Fruit fly (Drosophila melanogaster) whole organism, embryonic: ENCODE results near the gene Ufsp2.

Experiments used
- CG10267 ChIP-seq: fragments of 200-800 bp; sonication (Bioruptor generic); optimal IDR thresholded peaks from 2 replicates; lab custom pipeline; 2018; ENCODE audit warnings: missing biosample characterization, mild to moderate bottlenecking, missing genetic modification characterization, moderate library complexity
- CG10565 ChIP-seq: fragments of 200-800 bp; sonication (Bioruptor generic); optimal IDR thresholded peaks from 3 replicates; lab custom pipeline; 2016; ENCODE audit warnings: missing biosample characterization, mild to moderate bottlenecking, missing genetic modification characterization
- CG12942 ChIP-seq: fragments of 200-800 bp; sonication (Bioruptor generic); optimal IDR thresholded peaks from 3 replicates; lab custom pipeline; 2016; ENCODE audit warnings: missing biosample characterization, missing genetic modification characterization
- CG14441 ChIP-seq: fragments of 200-800 bp; sonication (Bioruptor generic); IDR thresholded peaks from 2 replicates; pipeline ENCODE4 v1.3.6; 2022; ENCODE audit warnings: missing biosample characterization, missing genetic modification characterization
- CG14860 ChIP-seq: fragments of 200-800 bp; sonication (Bioruptor generic); IDR thresholded peaks from 3 replicates; pipeline ENCODE4 v1.3.6; 2022; ENCODE audit warnings: missing biosample characterization, missing genetic modification characterization; ENCODE audit not compliant: partially characterized antibody
- CG1603 ChIP-seq: fragments of 200-800 bp; sonication (Bioruptor generic); optimal IDR thresholded peaks from 2 replicates; lab custom pipeline; 2019; ENCODE audit warnings: missing biosample characterization, mild to moderate bottlenecking, missing genetic modification characterization, moderate library complexity
- CG16779 ChIP-seq: fragments of 200-800 bp; sonication (Bioruptor generic); IDR thresholded peaks from 2 replicates; pipeline ENCODE4 v1.3.6; 2022; ENCODE audit warnings: missing biosample characterization, missing genetic modification characterization
- CG2712 ChIP-seq: fragments of 200-800 bp; optimal IDR thresholded peaks from 3 replicates; lab custom pipeline; 2019; ENCODE audit warnings: missing biosample characterization, mild to moderate bottlenecking, missing genetic modification characterization, moderate library complexity
- CG34224 ChIP-seq: fragments of 200-800 bp; sonication (Bioruptor generic); IDR thresholded peaks from 3 replicates; pipeline ENCODE4 v1.3.6; 2022; ENCODE audit warnings: missing biosample characterization, missing genetic modification characterization; ENCODE audit not compliant: partially characterized antibody
- CG42726 ChIP-seq: fragments of 200-800 bp; sonication (Bioruptor generic); IDR thresholded peaks from 2 replicates; pipeline ENCODE4 v1.3.6; 2022; ENCODE audit warnings: missing biosample characterization, missing genetic modification characterization; ENCODE audit not compliant: partially characterized antibody
- CG4707 ChIP-seq: fragments of 200-800 bp; sonication (Bioruptor generic); optimal IDR thresholded peaks from 2 replicates; lab custom pipeline; 2018; ENCODE audit warnings: missing biosample characterization, mild to moderate bottlenecking, missing genetic modification characterization, moderate library complexity
- CG6654 ChIP-seq: fragments of 200-800 bp; sonication (Bioruptor generic); optimal IDR thresholded peaks from 2 replicates; lab custom pipeline; 2017; ENCODE audit warnings: missing biosample characterization, mild to moderate bottlenecking, missing genetic modification characterization
- CG6765 ChIP-seq: fragments of 200-800 bp; sonication (Bioruptor generic); optimal IDR thresholded peaks from 3 replicates; lab custom pipeline; 2017; ENCODE audit warnings: missing biosample characterization, mild to moderate bottlenecking, missing genetic modification characterization
- CG7786 ChIP-seq: fragments of 200-800 bp; sonication (Bioruptor generic); optimal IDR thresholded peaks from 2 replicates; lab custom pipeline; 2016; ENCODE audit warnings: missing biosample characterization, missing genetic modification characterization
- CG7963 ChIP-seq: fragments of 200-800 bp; sonication (Bioruptor generic); IDR thresholded peaks from 3 replicates; pipeline ENCODE4 v1.3.6; 2022; ENCODE audit warnings: missing biosample characterization, missing genetic modification characterization; ENCODE audit not compliant: partially characterized antibody
- CG7987 ChIP-seq: fragments of 200-800 bp; sonication (Bioruptor generic); optimal IDR thresholded peaks from 2 replicates; lab custom pipeline; 2018; ENCODE audit warnings: missing biosample characterization, mild to moderate bottlenecking, missing genetic modification characterization, moderate library complexity
- CG9797 ChIP-seq: fragments of 200-800 bp; sonication (Bioruptor generic); optimal IDR thresholded peaks from 3 replicates; lab custom pipeline; 2018; ENCODE audit warnings: missing biosample characterization, mild to moderate bottlenecking, missing genetic modification characterization
- CrebB ChIP-seq: fragments of 200-800 bp; sonication (Bioruptor generic); optimal IDR thresholded peaks from 3 replicates; lab custom pipeline; 2018; ENCODE audit warnings: missing biosample characterization, mild to moderate bottlenecking, missing genetic modification characterization
- Dref ChIP-seq: fragments of 200-800 bp; sonication (Bioruptor generic); IDR thresholded peaks from 2 replicates; pipeline ENCODE4 v1.3.6; 2022; ENCODE audit warnings: missing biosample characterization, missing genetic modification characterization
- E2f2 ChIP-seq: fragments of 200-800 bp; sonication (Bioruptor generic); IDR thresholded peaks from 2 replicates; pipeline ENCODE4 v1.3.6; 2022; ENCODE audit warnings: missing biosample characterization, missing genetic modification characterization
- Ets65A ChIP-seq: fragments of 200-800 bp; sonication (Bioruptor generic); peaks from one replicate; lab custom pipeline; 2016; ENCODE audit warnings: missing biosample characterization, missing genetic modification characterization
- HLH4C ChIP-seq: fragments of 200-800 bp; sonication (Bioruptor generic); IDR thresholded peaks from 3 replicates; pipeline ENCODE4 v1.3.6; 2022; ENCODE audit warnings: missing biosample characterization, missing genetic modification characterization; ENCODE audit not compliant: partially characterized antibody
- Hand ChIP-seq: fragments of 200-800 bp; sonication (Bioruptor generic); optimal IDR thresholded peaks from 2 replicates; lab custom pipeline; 2017; ENCODE audit warnings: mild to moderate bottlenecking, missing biosample characterization, missing genetic modification reagents, missing genetic modification characterization
- MBD-R2 ChIP-seq: fragments of 200-800 bp; sonication (Bioruptor generic); IDR thresholded peaks from 2 replicates; pipeline ENCODE4 v1.3.6; 2022; ENCODE audit warnings: missing biosample characterization, missing genetic modification characterization
- MESR4 ChIP-seq: fragments of 200-800 bp; sonication (Bioruptor generic); optimal IDR thresholded peaks from 2 replicates; lab custom pipeline; 2018; ENCODE audit warnings: missing biosample characterization, mild to moderate bottlenecking, missing genetic modification characterization, moderate library complexity
- Rfx ChIP-seq: fragments of 200-800 bp; sonication (Bioruptor generic); IDR thresholded peaks from 2 replicates; pipeline ENCODE4 v1.3.6; 2022; ENCODE audit warnings: missing biosample characterization, missing genetic modification characterization
- Scr ChIP-seq: fragments of 200-800 bp; sonication (Bioruptor generic); IDR thresholded peaks from 2 replicates; pipeline ENCODE4 v1.3.6; 2022; ENCODE audit warnings: missing biosample characterization, missing genetic modification characterization; ENCODE audit not compliant: partially characterized antibody
- Side ChIP-seq: fragments of 200-800 bp; sonication (Bioruptor generic); optimal IDR thresholded peaks from 2 replicates; lab custom pipeline; 2016; ENCODE audit warnings: missing biosample characterization, missing genetic modification characterization
- Sry-δ ChIP-seq: fragments of 200-800 bp; sonication (Bioruptor generic); optimal IDR thresholded peaks from 2 replicates; lab custom pipeline; 2016; ENCODE audit warnings: missing biosample characterization, missing genetic modification characterization
- YL-1 ChIP-seq: fragments of 200-800 bp; sonication (Bioruptor generic); optimal IDR thresholded peaks from 3 replicates; lab custom pipeline; 2017; ENCODE audit warnings: missing biosample characterization, mild to moderate bottlenecking, missing genetic modification characterization
- ara ChIP-seq: fragments of 200-800 bp; sonication (Bioruptor generic); IDR thresholded peaks from 2 replicates; pipeline ENCODE4 v1.3.6; 2022; ENCODE audit warnings: missing biosample characterization, missing genetic modification characterization
- ase ChIP-seq: fragments of 200-800 bp; sonication (Bioruptor generic); IDR thresholded peaks from 3 replicates; pipeline ENCODE4 v1.3.6; 2022; ENCODE audit warnings: missing biosample characterization, missing genetic modification characterization
- chinmo ChIP-seq: fragments of 200-800 bp; sonication (Bioruptor generic); IDR thresholded peaks from 4 replicates; pipeline ENCODE4 v1.3.6; 2022; ENCODE audit warnings: missing biosample characterization, missing genetic modification characterization; ENCODE audit not compliant: partially characterized antibody
- dan ChIP-seq: fragments of 200-800 bp; sonication (Bioruptor generic); IDR thresholded peaks from 2 replicates; pipeline ENCODE4 v1.3.6; 2022; ENCODE audit warnings: missing biosample characterization, missing genetic modification characterization
- exex ChIP-seq: fragments of 200-800 bp; sonication (Bioruptor generic); optimal IDR thresholded peaks from 4 replicates; lab custom pipeline; 2018; ENCODE audit warnings: missing biosample characterization, mild to moderate bottlenecking, missing genetic modification characterization, moderate library complexity
- gfzf ChIP-seq: fragments of 200-800 bp; sonication (Bioruptor generic); optimal IDR thresholded peaks from 2 replicates; lab custom pipeline; 2016; ENCODE audit warnings: missing biosample characterization, mild to moderate bottlenecking, missing genetic modification characterization, moderate library complexity
- gro ChIP-seq: fragments of 200-800 bp; sonication (Bioruptor generic); optimal IDR thresholded peaks from 2 replicates; lab custom pipeline; 2016; ENCODE audit warnings: missing biosample characterization, missing genetic modification characterization
- lbe ChIP-seq: fragments of 200-800 bp; sonication (Bioruptor generic); optimal IDR thresholded peaks from 2 replicates; lab custom pipeline; 2016; ENCODE audit warnings: missing biosample characterization, mild to moderate bottlenecking, missing genetic modification characterization
- mld ChIP-seq: fragments of 200-800 bp; sonication (Bioruptor generic); IDR thresholded peaks from 3 replicates; pipeline ENCODE4 v1.3.6; 2022; ENCODE audit warnings: missing biosample characterization, missing genetic modification characterization; ENCODE audit not compliant: partially characterized antibody
- odd ChIP-seq: fragments of 200-800 bp; sonication (Bioruptor generic); optimal IDR thresholded peaks from 2 replicates; lab custom pipeline; 2017; ENCODE audit warnings: missing biosample characterization, mild to moderate bottlenecking, missing genetic modification characterization
- sens ChIP-seq: fragments of 200-800 bp; sonication (Bioruptor generic); peaks from one replicate; lab custom pipeline; 2016; ENCODE audit warnings: missing biosample characterization, missing genetic modification characterization
- sug ChIP-seq: fragments of 200-800 bp; optimal IDR thresholded peaks from 2 replicates; lab custom pipeline; 2019; ENCODE audit warnings: missing biosample characterization, mild to moderate bottlenecking, missing genetic modification characterization, moderate library complexity
- tap ChIP-seq: fragments of 200-800 bp; optimal IDR thresholded peaks from 3 replicates; lab custom pipeline; 2019; ENCODE audit warnings: missing biosample characterization, mild to moderate bottlenecking, missing genetic modification characterization, moderate library complexity
- tgo ChIP-seq: fragments of 200-800 bp; sonication (Bioruptor generic); IDR thresholded peaks from 3 replicates; pipeline ENCODE4 v1.3.6; 2022; ENCODE audit warnings: missing biosample characterization, missing genetic modification characterization
- tx ChIP-seq: fragments of 200-800 bp; sonication (Bioruptor generic); optimal IDR thresholded peaks from 2 replicates; lab custom pipeline; 2016; ENCODE audit warnings: missing biosample characterization, missing genetic modification characterization

Gene Ufsp2

dm6 chr3L:15610109-15610508 lies 33.7 kb downstream of the Ufsp2 start, which contains the start of gene CG7650 (continued):
- TF ChIP-seq CG12942 (GFP tag; lab: Kevin White, UChicago) (no peak), odd (GFP tag; lab: Kevin White, UChicago) (no peak), Scr (peak; percentile 89), dan (no peak), sens (GFP tag; lab: Kevin White, UChicago) (peak; percentile 66), CG6765 (GFP tag; lab: Kevin White, UChicago) (no peak), CG14860 (peak; percentile 83), CG14441 (no peak), chinmo (GFP tag; lab: Robert Waterston, UW) (peak; percentile 87; the same call in 2 of the 4 replicates), tx (no peak), CG4707 (GFP tag; lab: Kevin White, UChicago) (no peak), gro (GFP tag; lab: Kevin White, UChicago) (no peak), Rfx (no peak), tap (tag; lab: Kevin White, UChicago) (no peak), tgo (no peak), E2f2 (GFP tag; lab: Robert Waterston, UW) (peak; percentile 95), CG10267 (peak; percentile 74), mld (peak; percentile 74; the same call in 2 of the 3 replicates), exex (tag; lab: Kevin White, UChicago) (peak; percentile 68), ara (no peak), YL-1 (GFP tag; lab: Kevin White, UChicago) (peak; percentile 74), Dref (GFP tag; lab: Robert Waterston, UW) (peak; percentile 91), CG7987 (GFP tag; lab: Kevin White, UChicago) (no peak), Side (GFP tag; lab: Kevin White, UChicago) (no peak), Sry-δ (GFP tag; lab: Kevin White, UChicago) (peak; percentile 73), CG16779 (GFP tag; lab: Robert Waterston, UW) (no peak), Hand (GFP tag; lab: Kevin White, UChicago) (no peak), CG9797 (GFP tag; lab: Kevin White, UChicago) (peak; percentile 83), CG34224 (peak; percentile 94), CG7786 (GFP tag; lab: Kevin White, UChicago) (no peak), CG1603 (tag; lab: Kevin White, UChicago) (peak; percentile 39), HLH4C (GFP tag; lab: Robert Waterston, UW) (peak; percentile 84), Ets65A (GFP tag; lab: Kevin White, UChicago) (no peak), CG42726 (GFP tag; lab: Robert Waterston, UW) (peak; percentile 74; the same call in 1 of the 2 replicates), ase (GFP tag; lab: Robert Waterston, UW) (no peak), CG7963 (peak; percentile 79), CG6654 (GFP tag; lab: Kevin White, UChicago) (no peak), MBD-R2 (GFP tag; lab: Robert Waterston, UW) (peak; percentile 68), gfzf (GFP tag; lab: Kevin White, UChicago) (peak; percentile 66), CrebB (tag; lab: Kevin White, UChicago) (no peak), CG10565 (GFP tag; lab: Kevin White, UChicago) (no peak), CG2712 (tag; lab: Kevin White, UChicago) (peak; percentile 22), lbe (GFP tag; lab: Kevin White, UChicago) (peak; percentile 6), sug (tag; lab: Kevin White, UChicago) (no peak), MESR4 (peak; percentile 87)
